Worm (Caenorhabditis elegans): ENCODE results near the gene nprl-2.
A peak's percentile ranks its signal among the peaks of the same experiment; 100 is the strongest.

nprl-2 gene

DNA sequence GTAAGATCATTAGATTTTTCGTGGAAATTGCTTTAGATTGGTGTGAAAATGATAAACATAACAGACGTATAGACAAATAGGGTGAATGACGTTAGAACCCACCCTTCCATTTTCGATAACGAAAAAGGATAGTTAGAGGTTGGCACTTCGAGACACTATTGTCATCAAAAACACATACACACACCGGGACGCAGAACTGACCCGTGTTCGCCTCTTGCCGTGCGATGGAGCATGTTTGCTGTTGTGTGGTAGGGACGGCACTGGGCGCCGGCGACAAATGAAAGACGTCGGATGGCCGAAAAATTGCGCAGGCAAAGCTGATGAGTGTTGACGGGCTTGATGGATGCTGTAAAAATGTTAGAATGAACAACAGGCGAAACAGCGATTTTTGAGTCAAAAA lies 6.8 kb upstream of the nprl-2 start (continued):
- TF ChIP-seq efl-1 (optimal IDR thresholded peaks at IDR 0.05) (peak; percentile 13 to 46), efl-1 (GFP tag; optimal IDR thresholded peaks at IDR 0.05 in 1 of 2) (peak in 1 of 2 experiments; percentile 45), ceh-90 (tag; optimal IDR thresholded peaks at IDR 0.05) (no peak), vab-15 (tag; optimal IDR thresholded peaks at IDR 0.05) (no peak), nhr-12 (tag; optimal IDR thresholded peaks at IDR 0.05) (no peak), hlh-4 (tag; optimal IDR thresholded peaks at IDR 0.05) (no peak), nhr-28 (tag; optimal IDR thresholded peaks at IDR 0.05) (no peak), unc-130 (tag; optimal IDR thresholded peaks at IDR 0.05) (no peak), hlh-17 (GFP tag; optimal IDR thresholded peaks at IDR 0.05; ENCODE audit: borderline replicate concordance) (no peak), nhr-237 (tag; optimal IDR thresholded peaks at IDR 0.05) (no peak), unc-30 (tag; optimal IDR thresholded peaks at IDR 0.05) (no peak), mef-2 (tag; optimal IDR thresholded peaks at IDR 0.05) (no peak), lin-15B (tag; optimal IDR thresholded peaks at IDR 0.05) (peak; percentile 20), dpl-1 (GFP tag; optimal IDR thresholded peaks at IDR 0.05) (peak in 2 of 3 experiments; percentile 25 to 32), tlp-1 (tag; optimal IDR thresholded peaks at IDR 0.05) (no peak), ces-1 (GFP tag; optimal IDR thresholded peaks at IDR 0.05) (no peak), nhr-19 (GFP tag; conservative IDR thresholded peaks at IDR 0.05) (no peak), sup-37 (GFP tag; optimal IDR thresholded peaks at IDR 0.05) (no peak), mep-1 (tag; optimal IDR thresholded peaks at IDR 0.05) (no peak), nhr-20 (tag; optimal IDR thresholded peaks at IDR 0.05) (no peak), skn-1 (tag; optimal IDR thresholded peaks at IDR 0.05) (peak; percentile 89), lin-14 (GFP tag; optimal IDR thresholded peaks at IDR 0.05) (peak; percentile 84), egl-13 (tag; optimal IDR thresholded peaks at IDR 0.05) (no peak), unc-62 (GFP tag; optimal IDR thresholded peaks at IDR 0.05) (no peak), fkh-10 (GFP tag; optimal IDR thresholded peaks at IDR 0.05) (no peak), lin-39 (tag; optimal IDR thresholded peaks at IDR 0.05) (no peak), fkh-8 (tag; optimal IDR thresholded peaks at IDR 0.05) (no peak), rnt-1 (tag; optimal IDR thresholded peaks at IDR 0.05) (peak; percentile 34), nhr-11 (tag; optimal IDR thresholded peaks at IDR 0.05) (no peak), sox-4 (tag; optimal IDR thresholded peaks at IDR 0.05) (no peak), lsy-2 (tag; optimal IDR thresholded peaks at IDR 0.05) (peak in 1 of 2 experiments; percentile 31), pqm-1 (tag; optimal IDR thresholded peaks at IDR 0.05) (no peak), nhr-77 (tag; optimal IDR thresholded peaks at IDR 0.05) (no peak), ztf-11 (tag; optimal IDR thresholded peaks at IDR 0.05) (no peak), lin-13 (GFP tag; optimal IDR thresholded peaks at IDR 0.05) (no peak), snu-23 (GFP tag; optimal IDR thresholded peaks at IDR 0.05) (peak; percentile 27), fos-1 (tag; optimal IDR thresholded peaks at IDR 0.05) (no peak), zag-1 (tag; optimal IDR thresholded peaks at IDR 0.05) (no peak), ceh-63 (GFP tag; optimal IDR thresholded peaks at IDR 0.05) (no peak), mab-9 (GFP tag; IDR thresholded peaks at IDR 0.05) (no peak), isw-1 (GFP tag; IDR thresholded peaks at IDR 0.05) (no peak), elt-2 (tag; optimal IDR thresholded peaks at IDR 0.05) (no peak), hpl-2 (GFP tag; optimal IDR thresholded peaks at IDR 0.05) (no peak), efl-3 (GFP tag; optimal IDR thresholded peaks at IDR 0.05) (no peak), irx-1 (tag; optimal IDR thresholded peaks at IDR 0.05) (no peak), ceh-88 (GFP tag; IDR thresholded peaks at IDR 0.05) (no peak), pax-3 (tag; optimal IDR thresholded peaks at IDR 0.05) (no peak), lin-35 (GFP tag; optimal IDR thresholded peaks at IDR 0.05) (peak; percentile 22 to 53), dsc-1 (tag; optimal IDR thresholded peaks at IDR 0.05) (no peak), unc-98 (GFP tag; IDR thresholded peaks at IDR 0.05) (no peak), nhr-85 (tag) (no peak), ceh-82 (tag; optimal IDR thresholded peaks at IDR 0.05) (peak in 1 of 3 experiments; percentile 36), nhr-76 (tag; optimal IDR thresholded peaks at IDR 0.05) (no peak), C16A3.4 (tag; optimal IDR thresholded peaks at IDR 0.05) (peak; percentile 47), grh-1 (GFP tag; IDR thresholded peaks at IDR 0.05) (no peak)
